Worm (Caenorhabditis elegans) whole organism, L2 larva: ENCODE data around the gene F53F8.5.

ENCODE experiments used
- F13H6.1 ChIP-seq: sonication (generic microtip); optimal IDR thresholded peaks from 2 replicates; lab custom pipeline; 2016; ENCODE audit warnings: missing genetic modification characterization, missing compliant biosample characterization
- ZK546.5 ChIP-seq: sonication (generic microtip); optimal IDR thresholded peaks from 2 replicates; lab custom pipeline; 2017; ENCODE audit warnings: missing biosample characterization, missing genetic modification characterization
- egl-27 ChIP-seq: sonication (generic microtip); optimal IDR thresholded peaks from 3 replicates; lab custom pipeline; 2017; ENCODE audit warnings: missing biosample characterization, missing genetic modification reagents, missing genetic modification characterization
- elt-3 ChIP-seq: sonication (generic microtip); optimal IDR thresholded peaks from 2 replicates; lab custom pipeline; 2017; ENCODE audit warnings: missing biosample characterization, missing genetic modification characterization
- lsy-2 ChIP-seq, 2 experiments: fragments of 150-350 bp in 1 of 2; sonication (generic microtip) in 1 of 2; optimal IDR thresholded peaks; 2 replicates each; lab custom pipeline; 2014 to 2017; ENCODE audit warnings: missing biosample characterization in 2 of 2, missing genetic modification characterization in 2 of 2
- mab-5 ChIP-seq: fragments of 150-350 bp; optimal IDR thresholded peaks from 2 replicates; lab custom pipeline; 2014; ENCODE audit warnings: missing biosample characterization, missing genetic modification characterization
- nhr-11 ChIP-seq: fragments of 150-350 bp; optimal IDR thresholded peaks from 2 replicates; lab custom pipeline; 2014; ENCODE audit warnings: missing biosample characterization, missing genetic modification characterization
- nhr-23 ChIP-seq: fragments of 150-350 bp; optimal IDR thresholded peaks from 2 replicates; lab custom pipeline; 2014; ENCODE audit warnings: missing biosample characterization, missing genetic modification reagents, missing genetic modification characterization
- nhr-6 ChIP-seq: fragments of 150-350 bp; optimal IDR thresholded peaks from 2 replicates; lab custom pipeline; 2014; ENCODE audit warnings: missing biosample characterization, missing genetic modification characterization
- sma-9 ChIP-seq, 2 experiments: fragments of 150-350 bp in 1 of 2; sonication (generic microtip) in 1 of 2; optimal IDR thresholded peaks; 2 replicates each; lab custom pipeline; 2014 to 2016; ENCODE audit warnings: missing genetic modification characterization in 2 of 2, mild to moderate bottlenecking in 1 of 2, missing biosample characterization in 1 of 2, missing compliant biosample characterization in 1 of 2, missing genetic modification reagents in 1 of 2, moderate library complexity in 1 of 2
- snpc-4 ChIP-seq: fragments of 150-350 bp; optimal IDR thresholded peaks from 2 replicates; lab custom pipeline; 2014; ENCODE audit warnings: missing biosample characterization, missing genetic modification characterization
- unc-39 ChIP-seq: fragments of 150-350 bp; optimal IDR thresholded peaks from 2 replicates; lab custom pipeline; 2014; ENCODE audit warnings: missing biosample characterization, missing genetic modification characterization
- unc-62 ChIP-seq: fragments of 150-350 bp; optimal IDR thresholded peaks from 2 replicates; lab custom pipeline; 2014; ENCODE audit warnings: missing biosample characterization, missing genetic modification reagents, missing genetic modification characterization
- ztf-1 ChIP-seq: fragments of 200-800 bp; sonication (Bioruptor generic); conservative IDR thresholded peaks from 2 replicates; pipeline ENCODE4 v1.3.6; 2022; ENCODE audit warnings: missing genetic modification characterization, missing compliant biosample characterization

- TF ChIP-seq unc-62 (no peak), egl-27 (no peak), elt-3 (tag; lab: Kevin White, UChicago) (no peak), F13H6.1 (tag; lab: Kevin White, UChicago) (no peak), sma-9 (GFP tag; optimal IDR thresholded peaks at IDR 0.05; lab: Kevin White, UChicago) (no peak), sma-9 (tag; optimal IDR thresholded peaks at IDR 0.05; lab: Kevin White, UChicago) (no peak), ztf-1 (no peak), mab-5 (tag; lab: Kevin White, UChicago) (no peak), nhr-11 (no peak), snpc-4 (tag; lab: Kevin White, UChicago) (no peak), unc-39 (no peak), nhr-6 (tag; lab: Kevin White, UChicago) (no peak), ZK546.5 (tag; lab: Kevin White, UChicago) (no peak), nhr-23 (tag; lab: Kevin White, UChicago) (no peak), lsy-2 (tag; optimal IDR thresholded peaks at IDR 0.05; lab: Kevin White, UChicago) (no peak)
Observed at ce11 chrV:20731787-20732186, 27.9 kb upstream of the F53F8.5 start, which contains the start of gene srxa-1.
